Fruit fly (Drosophila melanogaster): ENCODE measurements around the gene betaCOP.

The betaCOP gene

DNA sequence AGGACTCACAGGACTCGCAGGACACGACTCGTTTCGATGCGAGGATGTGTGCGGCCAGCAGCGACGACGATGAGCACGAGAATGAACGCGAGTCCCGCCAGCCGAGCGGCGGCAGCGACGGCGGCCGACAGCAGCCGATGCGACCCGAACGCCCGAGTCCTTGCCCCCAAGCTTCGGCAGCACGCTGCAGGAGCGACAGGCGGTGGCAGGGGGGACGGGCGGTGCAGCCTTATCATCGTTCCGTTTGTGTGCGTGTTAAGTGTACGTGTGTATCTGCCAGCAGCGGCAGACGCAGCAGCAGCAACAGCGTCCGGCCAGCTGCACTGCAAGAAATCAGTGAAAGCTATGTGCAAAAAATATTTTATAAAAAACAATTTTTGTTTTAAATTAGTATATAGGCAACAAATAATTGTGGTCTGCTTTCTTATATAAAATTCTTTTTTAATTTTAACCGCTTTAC, 28.9 kb downstream of the betaCOP start, which contains the start of gene kairos:
TSS of gene kairos (minus strand) at position 51 of the 460 bp plus-strand sequence.
- TF ChIP-seq ranshi (GFP tag; IDR thresholded peaks at IDR 0.05) (0 out of 2 replicates have a peak, but pooled peaks have one; percentile 24), CG31388 (GFP tag; optimal IDR thresholded peaks at IDR 0.05) (no peak), NK7.1 (GFP tag; optimal IDR thresholded peaks at IDR 0.05) (no peak), dmrt99B (tag; optimal IDR thresholded peaks at IDR 0.05) (peak; percentile 40), Meics (GFP tag; optimal IDR thresholded peaks at IDR 0.05) (peak; percentile 26), lab (GFP tag; optimal IDR thresholded peaks at IDR 0.05) (peak; percentile 28), toy (GFP tag; IDR thresholded peaks at IDR 0.05) (peak; percentile 7; the same call in 1 of the 2 replicates), CG8281 (tag; optimal IDR thresholded peaks at IDR 0.05) (no peak), ara (GFP tag; IDR thresholded peaks at IDR 0.05) (0 out of 2 replicates have a peak, but pooled peaks have one; percentile 23), CG32532 (GFP tag; IDR thresholded peaks at IDR 0.05) (peak; percentile 30; the same call in 1 of the 2 replicates), Rx (GFP tag; IDR thresholded peaks at IDR 0.05) (peak; percentile 30; the same call in 1 of the 2 replicates), sc (optimal IDR thresholded peaks at IDR 0.05) (no peak), sc (GFP tag; optimal IDR thresholded peaks at IDR 0.05) (no peak), CG31224 (GFP tag; IDR thresholded peaks at IDR 0.05) (no peak), scrt (GFP tag; optimal IDR thresholded peaks at IDR 0.05) (peak; percentile 67), fd102C (GFP tag; optimal IDR thresholded peaks at IDR 0.05) (no peak), Nf-YC (tag; optimal IDR thresholded peaks at IDR 0.05) (peak; percentile 26), CG8290 (GFP tag; optimal IDR thresholded peaks at IDR 0.05) (no peak), CG8290 (tag; optimal IDR thresholded peaks at IDR 0.05) (peak in 1 of 2 experiments; percentile 32), CG32772 (GFP tag; IDR thresholded peaks at IDR 0.05) (peak; percentile 16; the same call in 1 of the 2 replicates), sug (tag; optimal IDR thresholded peaks at IDR 0.05) (no peak), CG2116 (GFP tag; optimal IDR thresholded peaks at IDR 0.05) (no peak), sens (GFP tag) (peak; percentile 58), CG10979 (tag; optimal IDR thresholded peaks at IDR 0.05) (peak; percentile 32), gcm (GFP tag; optimal IDR thresholded peaks at IDR 0.05) (no peak), caup (GFP tag; optimal IDR thresholded peaks at IDR 0.05; ENCODE audit: severe bottlenecking) (peak; percentile 12), HLH3B (GFP tag; IDR thresholded peaks at IDR 0.05) (peak; percentile 40), CG17361 (GFP tag; IDR thresholded peaks at IDR 0.05) (0 out of 3 replicates have a peak, but pooled peaks have one; percentile 28), tgo (GFP tag; IDR thresholded peaks at IDR 0.05) (peak; percentile 46; the same call in 2 of the 3 replicates), CG30020 (tag; optimal IDR thresholded peaks at IDR 0.05) (no peak), Sry-β (GFP tag; optimal IDR thresholded peaks at IDR 0.05) (no peak), CG7556 (GFP tag; optimal IDR thresholded peaks at IDR 0.05) (no peak), gsb-n (tag; optimal IDR thresholded peaks at IDR 0.05) (no peak), CG6654 (GFP tag; optimal IDR thresholded peaks at IDR 0.05) (no peak), CG12104 (GFP tag; optimal IDR thresholded peaks at IDR 0.05) (no peak), CG18011 (GFP tag; optimal IDR thresholded peaks at IDR 0.05) (no peak), CG7372 (GFP tag; IDR thresholded peaks at IDR 0.05) (peak; percentile 23; the same call in 1 of the 2 replicates), lov (optimal IDR thresholded peaks at IDR 0.05) (no peak), lov (GFP tag; IDR thresholded peaks at IDR 0.05) (no peak), ci (GFP tag; IDR thresholded peaks at IDR 0.05) (peak; percentile 48; the same call in 1 of the 3 replicates), vvl (GFP tag; IDR thresholded peaks at IDR 0.05) (0 out of 2 replicates have a peak, but pooled peaks have one; percentile 13), Drgx (GFP tag; IDR thresholded peaks at IDR 0.05) (0 out of 2 replicates have a peak, but pooled peaks have one; percentile 24), crp (GFP tag; optimal IDR thresholded peaks at IDR 0.05) (no peak), mam (GFP tag; optimal IDR thresholded peaks at IDR 0.05) (no peak), klu (GFP tag; IDR thresholded peaks at IDR 0.05) (0 out of 2 replicates have a peak, but pooled peaks have one; percentile 9), CG14441 (GFP tag; IDR thresholded peaks at IDR 0.05) (no peak), Blimp-1 (GFP tag; optimal IDR thresholded peaks at IDR 0.05) (peak; percentile 25), dpn (GFP tag; optimal IDR thresholded peaks at IDR 0.05) (no peak), Asciz (GFP tag; optimal IDR thresholded peaks at IDR 0.05) (no peak), dysf (GFP tag; IDR thresholded peaks at IDR 0.05) (peak; percentile 50), Fer3 (tag; optimal IDR thresholded peaks at IDR 0.05) (peak; percentile 21)
